Fruit fly (Drosophila melanogaster): ENCODE data around the gene ed.
A peak's percentile ranks its signal among the peaks of the same experiment; 100 is the strongest.

The ed gene

dm6 chr2L:4124629-4125350 is 93.6 kb downstream of the ed start (continued):
- TF ChIP-seq CG7963 (GFP tag; IDR thresholded peaks at IDR 0.05; ENCODE audit: partially characterized antibody) (no peak), lov (optimal IDR thresholded peaks at IDR 0.05) (no peak), lov (GFP tag; IDR thresholded peaks at IDR 0.05) (0 out of 3 replicates have a peak, but pooled peaks have one; percentile 24), Rfx (GFP tag; IDR thresholded peaks at IDR 0.05) (0 out of 2 replicates have a peak, but pooled peaks have one; percentile 22), Trl (optimal IDR thresholded peaks at IDR 0.05) (no peak), Trl (GFP tag; optimal IDR thresholded peaks at IDR 0.05) (peak; percentile 29), gce (GFP tag; IDR thresholded peaks at IDR 0.05) (peak; percentile 53; the same call in 1 of the 3 replicates), br (optimal IDR thresholded peaks at IDR 0.05) (no peak), cwo (GFP tag; optimal IDR thresholded peaks at IDR 0.05) (peak; percentile 28), tll (GFP tag; optimal IDR thresholded peaks at IDR 0.05) (no peak), chm (GFP tag; IDR thresholded peaks at IDR 0.05) (peak; percentile 62; the same call in 1 of the 2 replicates), dpn (GFP tag; optimal IDR thresholded peaks at IDR 0.05) (peak; percentile 11 to 35), prd (optimal IDR thresholded peaks at IDR 0.05) (no peak), prd (GFP tag; IDR thresholded peaks at IDR 0.05) (peak; percentile 68; the same call in 2 of the 3 replicates), CG6683 (GFP tag; optimal IDR thresholded peaks at IDR 0.05) (peak; percentile 30), Abd-B (GFP tag; optimal IDR thresholded peaks at IDR 0.05) (peak; percentile 33), CG6254 (GFP tag; optimal IDR thresholded peaks at IDR 0.05) (peak; percentile 74), ro (GFP tag; IDR thresholded peaks at IDR 0.05) (0 out of 2 replicates have a peak, but pooled peaks have one; percentile 18)

DNA sequence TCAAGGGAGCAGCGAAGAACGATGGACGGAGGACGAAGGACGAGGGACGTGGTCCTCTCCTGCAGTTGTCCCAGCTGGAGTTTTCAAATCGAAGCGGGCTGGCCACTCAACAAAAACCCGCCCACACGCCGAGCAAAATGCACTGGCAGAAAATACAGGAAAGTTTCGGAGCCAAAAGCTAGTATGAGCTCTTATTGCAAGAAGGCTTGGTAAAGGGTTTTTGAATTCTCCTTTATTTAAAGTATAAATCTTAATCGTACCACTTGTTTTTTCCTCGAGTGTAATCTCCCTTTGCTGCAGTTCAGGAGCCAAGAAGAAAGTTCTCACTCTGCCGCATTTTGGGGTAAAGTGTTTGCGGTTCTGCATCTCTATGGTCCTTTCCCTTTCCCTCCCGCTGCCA is 97.7 kb downstream of the ed start:
- TF ChIP-seq sisA (GFP tag; IDR thresholded peaks at IDR 0.05) (peak; percentile 10; the same call in 1 of the 2 replicates), Med (GFP tag) (peak; percentile 45), zfh1 (GFP tag; IDR thresholded peaks at IDR 0.05) (0 out of 3 replicates have a peak, but pooled peaks have one; percentile 21), ATbp (GFP tag; optimal IDR thresholded peaks at IDR 0.05) (peak; percentile 8), CG10979 (tag; optimal IDR thresholded peaks at IDR 0.05) (peak; percentile 38), row (GFP tag; IDR thresholded peaks at IDR 0.05) (peak; percentile 37; the same call in 2 of the 3 replicates), CG2712 (tag; optimal IDR thresholded peaks at IDR 0.05) (peak; percentile 19), Scr (GFP tag; IDR thresholded peaks at IDR 0.05; ENCODE audit: partially characterized antibody) (no peak), ranshi (GFP tag; IDR thresholded peaks at IDR 0.05) (no peak), CG31441 (GFP tag; IDR thresholded peaks at IDR 0.05) (0 out of 2 replicates have a peak, but pooled peaks have one; percentile 22), CG7839 (tag; optimal IDR thresholded peaks at IDR 0.05) (peak; percentile 13), NfI (GFP tag; optimal IDR thresholded peaks at IDR 0.05) (no peak), chm (GFP tag; IDR thresholded peaks at IDR 0.05) (no peak), prd (optimal IDR thresholded peaks at IDR 0.05) (no peak), prd (GFP tag; IDR thresholded peaks at IDR 0.05) (peak; percentile 41; the same call in 1 of the 3 replicates), Myb (GFP tag; optimal IDR thresholded peaks at IDR 0.05) (no peak), sens (GFP tag) (peak; percentile 78), Max (GFP tag; optimal IDR thresholded peaks at IDR 0.05) (no peak), ro (GFP tag; IDR thresholded peaks at IDR 0.05) (no peak), gem (tag; optimal IDR thresholded peaks at IDR 0.05) (peak; percentile 34), bsh (GFP tag; optimal IDR thresholded peaks at IDR 0.05) (peak in 1 of 2 experiments; percentile 48), CG11504 (tag; optimal IDR thresholded peaks at IDR 0.05) (no peak), CG17328 (GFP tag; IDR thresholded peaks at IDR 0.05) (0 out of 2 replicates have a peak, but pooled peaks have one; percentile 26), CG10267 (tag; optimal IDR thresholded peaks at IDR 0.05) (no peak), CG18262 (tag; optimal IDR thresholded peaks at IDR 0.05) (peak; percentile 17), CG1603 (tag; optimal IDR thresholded peaks at IDR 0.05) (peak; percentile 13), phol (tag; optimal IDR thresholded peaks at IDR 0.05) (peak; percentile 7), lmd (GFP tag; IDR thresholded peaks at IDR 0.05) (0 out of 2 replicates have a peak, but pooled peaks have one; percentile 7), Hmr (GFP tag; optimal IDR thresholded peaks at IDR 0.05) (no peak), CG2129 (GFP tag; IDR thresholded peaks at IDR 0.05; ENCODE audit: partially characterized antibody) (no peak), HLH3B (GFP tag; IDR thresholded peaks at IDR 0.05) (0 out of 2 replicates have a peak, but pooled peaks have one; percentile 13), grn (GFP tag; optimal IDR thresholded peaks at IDR 0.05) (no peak), D (optimal IDR thresholded peaks at IDR 0.05) (no peak), D (GFP tag; optimal IDR thresholded peaks at IDR 0.05) (peak; percentile 19)
